Fruit fly (Drosophila melanogaster) whole organism, embryonic: Measurements from ENCODE around the gene Coa8.
A peak's percentile ranks its signal among the peaks of the same experiment; 100 is the strongest.

ENCODE experiments used
- Blimp-1 ChIP-seq: fragments of 200-800 bp; sonication (Bioruptor generic); optimal IDR thresholded peaks from 3 replicates; lab custom pipeline; 2018; ENCODE audit warnings: missing biosample characterization, missing genetic modification characterization, mild to moderate bottlenecking, moderate library complexity, missing genetic modification reagents
- CG12299 ChIP-seq: fragments of 200-800 bp; sonication (Bioruptor generic); optimal IDR thresholded peaks from 2 replicates; lab custom pipeline; 2018; ENCODE audit warnings: missing biosample characterization, mild to moderate bottlenecking, missing genetic modification characterization
- CG17328 ChIP-seq: fragments of 200-800 bp; sonication (Bioruptor generic); IDR thresholded peaks from 2 replicates; pipeline ENCODE4 v1.3.6; 2022; ENCODE audit warnings: missing biosample characterization, missing genetic modification characterization
- CG18011 ChIP-seq: fragments of 200-800 bp; sonication (Bioruptor generic); optimal IDR thresholded peaks from 2 replicates; lab custom pipeline; 2017; ENCODE audit warnings: missing biosample characterization, missing genetic modification characterization, mild to moderate bottlenecking, moderate library complexity, missing genotype
- CG2875 ChIP-seq: fragments of 200-800 bp; sonication (Bioruptor generic); optimal IDR thresholded peaks from 2 replicates; lab custom pipeline; 2017; ENCODE audit warnings: missing biosample characterization, mild to moderate bottlenecking, missing genetic modification characterization, missing genetic modification reagents
- CG32767 ChIP-seq: fragments of 200-800 bp; sonication (Bioruptor generic); IDR thresholded peaks from 2 replicates; pipeline ENCODE4 v1.3.6; 2022; ENCODE audit warnings: missing biosample characterization, missing genetic modification characterization
- CG6272 ChIP-seq: fragments of 200-800 bp; sonication (Bioruptor generic); IDR thresholded peaks from 2 replicates; pipeline ENCODE4 v1.3.6; 2022; ENCODE audit warnings: missing biosample characterization, missing genetic modification characterization
- CG8944 ChIP-seq: fragments of 200-800 bp; sonication (Bioruptor generic); optimal IDR thresholded peaks from 3 replicates; lab custom pipeline; 2016; ENCODE audit warnings: missing biosample characterization, missing genetic modification characterization
- CG9797 ChIP-seq: fragments of 200-800 bp; sonication (Bioruptor generic); optimal IDR thresholded peaks from 3 replicates; lab custom pipeline; 2018; ENCODE audit warnings: missing biosample characterization, mild to moderate bottlenecking, missing genetic modification characterization
- Dek ChIP-seq: fragments of 200-800 bp; sonication (Bioruptor generic); optimal IDR thresholded peaks from 3 replicates; lab custom pipeline; 2019; ENCODE audit warnings: missing biosample characterization, mild to moderate bottlenecking, missing genetic modification characterization, moderate library complexity
- Dip3 ChIP-seq: fragments of 200-800 bp; sonication (Bioruptor generic); optimal IDR thresholded peaks from 3 replicates; lab custom pipeline; 2016; ENCODE audit warnings: missing biosample characterization, missing genetic modification characterization
- HmgD ChIP-seq: fragments of 200-800 bp; sonication (Bioruptor generic); optimal IDR thresholded peaks from 3 replicates; lab custom pipeline; 2016; ENCODE audit warnings: missing biosample characterization, missing genetic modification characterization
- Hmr ChIP-seq: fragments of 200-800 bp; sonication (Bioruptor generic); optimal IDR thresholded peaks from 3 replicates; lab custom pipeline; 2017; ENCODE audit warnings: mild to moderate bottlenecking, missing biosample characterization, missing genetic modification reagents, missing genetic modification characterization
- Lpt ChIP-seq: fragments of >200 bp; optimal IDR thresholded peaks from 2 replicates; lab custom pipeline; 2018; ENCODE audit warnings: missing biosample characterization, missing genetic modification characterization
- MESR4 ChIP-seq: fragments of 200-800 bp; sonication (Bioruptor generic); optimal IDR thresholded peaks from 2 replicates; lab custom pipeline; 2018; ENCODE audit warnings: missing biosample characterization, mild to moderate bottlenecking, missing genetic modification characterization, moderate library complexity
- Mad ChIP-seq: fragments of 200-800 bp; sonication (Bioruptor generic); optimal IDR thresholded peaks from 2 replicates; lab custom pipeline; 2016; ENCODE audit warnings: missing biosample characterization, missing genetic modification characterization
- Max ChIP-seq: fragments of 200-800 bp; sonication (Bioruptor generic); optimal IDR thresholded peaks from 2 replicates; lab custom pipeline; 2016; ENCODE audit warnings: missing biosample characterization, mild to moderate bottlenecking, missing genetic modification characterization
- Mrtf ChIP-seq: fragments of 200-800 bp; sonication (Bioruptor generic); IDR thresholded peaks from 3 replicates; pipeline ENCODE4 v1.3.6; 2022; ENCODE audit warnings: missing biosample characterization, missing genetic modification characterization
- Neu2 ChIP-seq: fragments of 200-800 bp; sonication (Bioruptor generic); optimal IDR thresholded peaks from 3 replicates; lab custom pipeline; 2016; ENCODE audit warnings: missing biosample characterization, missing genetic modification characterization, borderline replicate concordance
- Optix ChIP-seq: fragments of 200-800 bp; sonication (Bioruptor generic); IDR thresholded peaks from 3 replicates; pipeline ENCODE4 v1.3.6; 2022; ENCODE audit warnings: missing biosample characterization, missing genetic modification characterization
- Ptx1 ChIP-seq: fragments of 200-800 bp; sonication (Bioruptor generic); IDR thresholded peaks from 2 replicates; pipeline ENCODE4 v1.3.6; 2022; ENCODE audit warnings: missing biosample characterization, missing genetic modification characterization
- Ravus ChIP-seq: fragments of 200-800 bp; sonication (Bioruptor generic); IDR thresholded peaks from 2 replicates; pipeline ENCODE4 v1.3.6; 2022; ENCODE audit warnings: missing biosample characterization, missing genetic modification characterization
- Ssrp ChIP-seq: fragments of 200-800 bp; sonication (Bioruptor generic); optimal IDR thresholded peaks from 2 replicates; lab custom pipeline; 2018; ENCODE audit warnings: missing biosample characterization, mild to moderate bottlenecking, missing genetic modification characterization, moderate library complexity
- Trl ChIP-seq, 3 experiments: fragments of >200 bp in 2 of 3; fragments of 200-800 bp in 1 of 3; sonication (Bioruptor generic) in 1 of 3; optimal IDR thresholded peaks; 2 replicates in 1 of 3; 3 replicates in 2 of 3; lab custom pipeline; 2016 to 2017; ENCODE audit warnings: missing biosample characterization in 1 of 3, missing genetic modification characterization in 1 of 3
- ab ChIP-seq: fragments of 200-800 bp; sonication (Bioruptor generic); optimal IDR thresholded peaks from 2 replicates; lab custom pipeline; 2016; ENCODE audit warnings: missing biosample characterization, missing genetic modification characterization
- amos ChIP-seq: fragments of 200-800 bp; sonication (Bioruptor generic); IDR thresholded peaks from 2 replicates; pipeline ENCODE4 v1.3.6; 2022; ENCODE audit warnings: missing biosample characterization, missing genetic modification characterization; ENCODE audit not compliant: partially characterized antibody
- bigmax ChIP-seq: fragments of 200-800 bp; sonication (Bioruptor generic); optimal IDR thresholded peaks from 2 replicates; lab custom pipeline; 2018; ENCODE audit warnings: missing biosample characterization, mild to moderate bottlenecking, missing genetic modification characterization
- cas ChIP-seq: fragments of 200-800 bp; sonication (Bioruptor generic); IDR thresholded peaks from 2 replicates; pipeline ENCODE4 v1.3.6; 2022; ENCODE audit warnings: missing biosample characterization, missing genetic modification characterization
- crc ChIP-seq: fragments of 200-800 bp; sonication (Bioruptor generic); optimal IDR thresholded peaks from 2 replicates; lab custom pipeline; 2016; ENCODE audit warnings: missing biosample characterization, missing genetic modification characterization
- dmrt99B ChIP-seq: fragments of 200-800 bp; sonication (Bioruptor generic); optimal IDR thresholded peaks from 2 replicates; lab custom pipeline; 2018; ENCODE audit warnings: missing biosample characterization, mild to moderate bottlenecking, missing genetic modification characterization, moderate library complexity
- gro ChIP-seq: fragments of 200-800 bp; sonication (Bioruptor generic); optimal IDR thresholded peaks from 2 replicates; lab custom pipeline; 2016; ENCODE audit warnings: missing biosample characterization, missing genetic modification characterization
- gsb-n ChIP-seq: fragments of 200-800 bp; sonication (Bioruptor generic); optimal IDR thresholded peaks from 3 replicates; lab custom pipeline; 2018; ENCODE audit warnings: missing biosample characterization, mild to moderate bottlenecking, missing genetic modification characterization
- hbn ChIP-seq: fragments of 200-800 bp; sonication (Bioruptor generic); IDR thresholded peaks from 2 replicates; pipeline ENCODE4 v1.3.6; 2022; ENCODE audit warnings: missing biosample characterization, missing genetic modification characterization; ENCODE audit not compliant: partially characterized antibody
- hkb ChIP-seq, 2 experiments: fragments of 200-800 bp in 1 of 2; fragments of >200 bp in 1 of 2; sonication (Bioruptor generic) in 1 of 2; IDR thresholded peaks in 1 of 2; optimal IDR thresholded peaks in 1 of 2; 2 replicates each; pipeline versions ENCODE4 v1.3.6 to Lab custom; 2017 to 2022; ENCODE audit warnings: missing biosample characterization in 1 of 2, missing genetic modification characterization in 1 of 2
- hth ChIP-seq: fragments of >200 bp; optimal IDR thresholded peaks from 2 replicates; lab custom pipeline; 2017; ENCODE audit warnings: inconsistent platforms
- jing ChIP-seq: fragments of 200-800 bp; sonication (Bioruptor generic); optimal IDR thresholded peaks from 2 replicates; lab custom pipeline; 2018; ENCODE audit warnings: missing biosample characterization, mild to moderate bottlenecking, missing genetic modification characterization
- kni ChIP-seq: fragments of 200-800 bp; sonication (Bioruptor generic); optimal IDR thresholded peaks from 3 replicates; lab custom pipeline; 2017; ENCODE audit warnings: mild to moderate bottlenecking, missing biosample characterization, missing genetic modification reagents, missing genetic modification characterization
- nom ChIP-seq: fragments of 200-800 bp; sonication (Bioruptor generic); optimal IDR thresholded peaks from 2 replicates; lab custom pipeline; 2017; ENCODE audit warnings: missing biosample characterization, missing genetic modification characterization, mild to moderate bottlenecking, moderate library complexity, missing genetic modification reagents
- oc ChIP-seq: fragments of 200-800 bp; sonication (Bioruptor generic); optimal IDR thresholded peaks from 2 replicates; lab custom pipeline; 2018; ENCODE audit warnings: missing biosample characterization, mild to moderate bottlenecking, missing genetic modification characterization, moderate library complexity
- prd ChIP-seq, 3 experiments: fragments of >200 bp in 2 of 3; fragments of 200-800 bp in 1 of 3; sonication (Bioruptor generic) in 1 of 3; optimal IDR thresholded peaks in 2 of 3; IDR thresholded peaks in 1 of 3; 2 replicates in 2 of 3; 3 replicates in 1 of 3; pipeline versions ENCODE4 v1.3.6 to Lab custom; 2017 to 2022; ENCODE audit warnings: missing biosample characterization in 1 of 3, missing genetic modification characterization in 1 of 3
- pzg ChIP-seq: fragments of 200-800 bp; sonication (Bioruptor generic); optimal IDR thresholded peaks from 3 replicates; lab custom pipeline; 2018; ENCODE audit warnings: missing biosample characterization, mild to moderate bottlenecking, missing genetic modification characterization, moderate library complexity
- rib ChIP-seq: fragments of 200-800 bp; sonication (Bioruptor generic); IDR thresholded peaks from 2 replicates; pipeline ENCODE4 v1.3.6; 2022; ENCODE audit warnings: missing biosample characterization, missing genetic modification characterization
- run ChIP-seq: fragments of 200-800 bp; sonication (Bioruptor generic); optimal IDR thresholded peaks from 3 replicates; lab custom pipeline; 2018; ENCODE audit warnings: missing biosample characterization, mild to moderate bottlenecking, missing genetic modification characterization
- shn ChIP-seq: fragments of 200-800 bp; sonication (Bioruptor generic); optimal IDR thresholded peaks from 3 replicates; lab custom pipeline; 2016; ENCODE audit warnings: missing biosample characterization, missing genetic modification characterization
- sima ChIP-seq: fragments of 200-800 bp; sonication (Bioruptor generic); optimal IDR thresholded peaks from 2 replicates; lab custom pipeline; 2016; ENCODE audit warnings: missing biosample characterization, missing genetic modification characterization
- sqz ChIP-seq: fragments of 200-800 bp; sonication (Bioruptor generic); optimal IDR thresholded peaks from 3 replicates; lab custom pipeline; 2018; ENCODE audit warnings: missing biosample characterization, mild to moderate bottlenecking, missing genetic modification characterization
- stc ChIP-seq: fragments of 200-800 bp; sonication (Bioruptor generic); IDR thresholded peaks from 2 replicates; pipeline ENCODE4 v1.3.6; 2022; ENCODE audit warnings: missing biosample characterization, missing genetic modification characterization
- tin ChIP-seq: fragments of 200-800 bp; sonication (Bioruptor generic); optimal IDR thresholded peaks from 3 replicates; lab custom pipeline; 2016; ENCODE audit warnings: missing biosample characterization, missing genetic modification characterization
- unpg ChIP-seq: fragments of 200-800 bp; sonication (Bioruptor generic); optimal IDR thresholded peaks from 3 replicates; lab custom pipeline; 2018; ENCODE audit warnings: missing biosample characterization, mild to moderate bottlenecking, missing genetic modification characterization, moderate library complexity

The Coa8 gene

dm6 chrX:1899445-1900085 is 19.5 kb downstream of the Coa8 start (continued):
- TF ChIP-seq oc (tag; lab: Kevin White, UChicago) (no peak), CG18011 (GFP tag; lab: Kevin White, UChicago) (no peak), hbn (GFP tag; lab: Robert Waterston, UW) (no peak), gsb-n (tag; lab: Kevin White, UChicago) (no peak), HmgD (GFP tag; lab: Kevin White, UChicago) (peak; percentile 1), Mad (GFP tag; lab: Kevin White, UChicago) (no peak), run (tag; lab: Kevin White, UChicago) (no peak), Optix (no peak), Ssrp (tag; lab: Kevin White, UChicago) (no peak), jing (GFP tag; lab: Kevin White, UChicago) (no peak), sqz (GFP tag; lab: Kevin White, UChicago) (no peak), Ravus (GFP tag; lab: Robert Waterston, UW) (no peak), Mrtf (GFP tag; lab: Robert Waterston, UW) (no peak), hth (lab: Kevin White, UChicago) (no peak), CG2875 (no peak), Lpt (GFP tag; lab: Kevin White, UChicago) (no peak), pzg (GFP tag; lab: Kevin White, UChicago) (peak; percentile 16), CG6272 (GFP tag; lab: Robert Waterston, UW) (no peak), Ptx1 (GFP tag; lab: Robert Waterston, UW) (peak; percentile 23; the same call in 1 of the 2 replicates), gro (no peak), nom (GFP tag; lab: Kevin White, UChicago) (peak; percentile 43), CG8944 (GFP tag; lab: Kevin White, UChicago) (no peak), CG17328 (GFP tag; lab: Robert Waterston, UW) (no peak), sima (GFP tag; lab: Kevin White, UChicago) (no peak), crc (no peak), Trl (optimal IDR thresholded peaks at IDR 0.05; lab: Kevin White, UChicago) (peak; percentile 9 to 53), Trl (GFP tag; optimal IDR thresholded peaks at IDR 0.05; lab: Kevin White, UChicago) (no peak), tin (GFP tag; lab: Kevin White, UChicago) (no peak), Neu2 (GFP tag; lab: Kevin White, UChicago) (no peak), stc (GFP tag; lab: Robert Waterston, UW) (no peak), Dip3 (GFP tag; lab: Kevin White, UChicago) (no peak), unpg (no peak), rib (GFP tag; lab: Robert Waterston, UW) (no peak), prd (optimal IDR thresholded peaks at IDR 0.05; lab: Kevin White, UChicago) (no peak), prd (GFP tag; IDR thresholded peaks at IDR 0.05; lab: Robert Waterston, UW) (no peak), bigmax (GFP tag; lab: Kevin White, UChicago) (no peak), kni (peak; percentile 97), hkb (optimal IDR thresholded peaks at IDR 0.05; lab: Kevin White, UChicago) (no peak), hkb (GFP tag; IDR thresholded peaks at IDR 0.05; lab: Robert Waterston, UW) (no peak), CG9797 (GFP tag; lab: Kevin White, UChicago) (no peak), CG32767 (GFP tag; lab: Robert Waterston, UW) (peak; percentile 94), ab (GFP tag; lab: Kevin White, UChicago) (no peak), shn (no peak), CG12299 (tag; lab: Kevin White, UChicago) (no peak), amos (GFP tag; lab: Robert Waterston, UW) (no peak), cas (GFP tag; lab: Robert Waterston, UW) (no peak), Dek (tag; lab: Kevin White, UChicago) (no peak), Blimp-1 (GFP tag; lab: Kevin White, UChicago) (peak; percentile 47), MESR4 (peak; percentile 82), Hmr (no peak), dmrt99B (tag; lab: Kevin White, UChicago) (no peak), Max (GFP tag; lab: Kevin White, UChicago) (no peak)
